Worm (Caenorhabditis elegans) whole organism, L1 larva: ENCODE data around the gene F35C11.4.

Source experiments
- C16A3.4 ChIP-seq: fragments of 150-350 bp; optimal IDR thresholded peaks from 2 replicates; lab custom pipeline; 2014; ENCODE audit warnings: missing biosample characterization, missing genetic modification characterization
- F16B12.6 ChIP-seq: fragments of 150-350 bp; optimal IDR thresholded peaks from 2 replicates; lab custom pipeline; 2014; ENCODE audit warnings: missing biosample characterization, missing genetic modification characterization
- Y116A8C.19 ChIP-seq: sonication (generic microtip); optimal IDR thresholded peaks from 2 replicates; lab custom pipeline; 2016; ENCODE audit warnings: missing compliant biosample characterization, missing genetic modification characterization, borderline replicate concordance
- aly-2 ChIP-seq: fragments of 150-350 bp; optimal IDR thresholded peaks from 2 replicates; lab custom pipeline; 2014; ENCODE audit warnings: missing biosample characterization, missing genetic modification characterization
- ama-1 ChIP-seq: fragments of 150-350 bp; optimal IDR thresholded peaks from 2 replicates; lab custom pipeline; 2014
- blmp-1 ChIP-seq: fragments of 150-350 bp; optimal IDR thresholded peaks from 2 replicates; lab custom pipeline; 2014; ENCODE audit warnings: missing biosample characterization, missing genetic modification characterization
- ceh-63 ChIP-seq: fragments of 200-800 bp; sonication (Bioruptor generic); optimal IDR thresholded peaks from 2 replicates; lab custom pipeline; 2018; ENCODE audit warnings: mild to moderate bottlenecking, missing genetic modification characterization, missing compliant biosample characterization
- ceh-82 ChIP-seq, 3 experiments: fragments of 150-350 bp in 1 of 3; sonication (generic microtip) in 2 of 3; optimal IDR thresholded peaks; 2 replicates each; lab custom pipeline; 2014 to 2017; ENCODE audit warnings: missing biosample characterization in 3 of 3, missing genetic modification characterization in 3 of 3
- ceh-88 ChIP-seq: fragments of 200-800 bp; sonication (Bioruptor generic); IDR thresholded peaks from 2 replicates; pipeline ENCODE4 v1.3.6; 2022; ENCODE audit warnings: missing genetic modification characterization, missing compliant biosample characterization
- ces-1 ChIP-seq: fragments of 150-350 bp; optimal IDR thresholded peaks from 2 replicates; lab custom pipeline; 2014; ENCODE audit warnings: missing biosample characterization, missing genetic modification reagents, missing genetic modification characterization
- dpl-1 ChIP-seq, 3 experiments: fragments of 150-350 bp in 2 of 3; sonication (generic microtip) in 1 of 3; optimal IDR thresholded peaks; 2 replicates each; lab custom pipeline; 2014 to 2017; ENCODE audit warnings: missing biosample characterization in 3 of 3, missing genetic modification characterization in 3 of 3, missing genetic modification reagents in 3 of 3
- efl-1 ChIP-seq, 4 experiments: fragments of 150-350 bp; optimal IDR thresholded peaks in 3 of 4; peaks in 1 of 4; 1 replicate in 1 of 4; 2 replicates in 3 of 4; lab custom pipeline; 2014; ENCODE audit warnings: missing biosample characterization in 2 of 4, missing genetic modification characterization in 2 of 4, missing genetic modification reagents in 2 of 4
- efl-3 ChIP-seq: fragments of 200-800 bp; sonication (Bioruptor generic); optimal IDR thresholded peaks from 2 replicates; lab custom pipeline; 2018; ENCODE audit warnings: mild to moderate bottlenecking, missing genetic modification characterization, missing compliant biosample characterization
- egl-13 ChIP-seq: sonication (generic microtip); optimal IDR thresholded peaks from 2 replicates; lab custom pipeline; 2016; ENCODE audit warnings: missing genotype, missing genetic modification reagents, missing genetic modification characterization, missing compliant biosample characterization
- elt-2 ChIP-seq: sonication (generic microtip); optimal IDR thresholded peaks from 2 replicates; lab custom pipeline; 2016; ENCODE audit warnings: missing genetic modification characterization, mild to moderate bottlenecking, inconsistent platforms, missing compliant biosample characterization, missing genetic modification reagents
- elt-3 ChIP-seq, 6 experiments: fragments of 150-350 bp in 1 of 6; sonication (generic microtip); optimal IDR thresholded peaks; 2 replicates each; lab custom pipeline; 2017 to 2018; ENCODE audit warnings: missing biosample characterization in 6 of 6, missing genetic modification characterization in 6 of 6, inconsistent platforms in 1 of 6
- fkh-10 ChIP-seq: sonication (generic microtip); optimal IDR thresholded peaks from 2 replicates; lab custom pipeline; 2017; ENCODE audit warnings: missing biosample characterization, missing genetic modification reagents, missing genetic modification characterization
- fkh-4 ChIP-seq: sonication (generic microtip); optimal IDR thresholded peaks from 2 replicates; lab custom pipeline; 2016; ENCODE audit warnings: missing compliant biosample characterization, missing genetic modification characterization, borderline replicate concordance
- fos-1 ChIP-seq: fragments of 150-350 bp; optimal IDR thresholded peaks from 2 replicates; lab custom pipeline; 2014; ENCODE audit warnings: missing biosample characterization, missing genetic modification characterization
- grh-1 ChIP-seq: fragments of 200-800 bp; sonication (Bioruptor generic); IDR thresholded peaks from 2 replicates; pipeline ENCODE4 v1.3.6; 2022; ENCODE audit warnings: missing genetic modification reagents, missing genetic modification characterization, missing compliant biosample characterization
- irx-1 ChIP-seq: sonication (generic microtip); optimal IDR thresholded peaks from 2 replicates; lab custom pipeline; 2016; ENCODE audit warnings: missing genetic modification characterization, missing compliant biosample characterization
- lin-13 ChIP-seq: fragments of 150-350 bp; optimal IDR thresholded peaks from 2 replicates; lab custom pipeline; 2014; ENCODE audit warnings: missing biosample characterization, missing genetic modification reagents, missing genetic modification characterization
- lin-14 ChIP-seq: fragments of 200-800 bp; sonication (Bioruptor generic); optimal IDR thresholded peaks from 2 replicates; lab custom pipeline; 2018; ENCODE audit warnings: mild to moderate bottlenecking, missing genetic modification characterization, moderate library complexity, missing compliant biosample characterization
- lin-35 ChIP-seq, 2 experiments: fragments of 150-350 bp; optimal IDR thresholded peaks; 2 replicates each; lab custom pipeline; 2014; ENCODE audit warnings: missing biosample characterization in 2 of 2, missing genetic modification characterization in 2 of 2, missing genetic modification reagents in 2 of 2
- lir-3 ChIP-seq: sonication (generic microtip); optimal IDR thresholded peaks from 2 replicates; lab custom pipeline; 2016; ENCODE audit warnings: mild to moderate bottlenecking, missing genetic modification characterization, moderate library complexity, missing compliant biosample characterization; ENCODE audit not compliant: poor library complexity
- lsy-2 ChIP-seq, 2 experiments: fragments of 150-350 bp; optimal IDR thresholded peaks; 2 replicates each; lab custom pipeline; 2014; ENCODE audit warnings: missing biosample characterization in 2 of 2, missing genetic modification characterization in 2 of 2
- mab-9 ChIP-seq: fragments of 200-800 bp; sonication (Bioruptor generic); IDR thresholded peaks from 2 replicates; pipeline ENCODE4 v1.3.6; 2022; ENCODE audit warnings: missing genetic modification reagents, missing genetic modification characterization, missing compliant biosample characterization
- nhr-11 ChIP-seq: fragments of 150-350 bp; optimal IDR thresholded peaks from 2 replicates; lab custom pipeline; 2014; ENCODE audit warnings: missing biosample characterization, missing genetic modification characterization
- nhr-20 ChIP-seq: sonication (generic microtip); optimal IDR thresholded peaks from 2 replicates; lab custom pipeline; 2016; ENCODE audit warnings: mild to moderate bottlenecking, missing genetic modification characterization, missing compliant biosample characterization
- nhr-28 ChIP-seq: fragments of 150-350 bp; optimal IDR thresholded peaks from 2 replicates; lab custom pipeline; 2014; ENCODE audit warnings: missing biosample characterization, missing genetic modification characterization
- nhr-47 ChIP-seq: sonication (generic microtip); optimal IDR thresholded peaks from 2 replicates; lab custom pipeline; 2016; ENCODE audit warnings: mild to moderate bottlenecking, missing genetic modification characterization, moderate library complexity, missing compliant biosample characterization
- nhr-77 ChIP-seq: fragments of 150-350 bp; optimal IDR thresholded peaks from 2 replicates; lab custom pipeline; 2014; ENCODE audit warnings: missing biosample characterization, missing genetic modification characterization
- nhr-85 ChIP-seq: sonication (generic microtip); peaks from one replicate; lab custom pipeline; 2016; ENCODE audit warnings: missing genetic modification characterization, inconsistent platforms, missing compliant biosample characterization
- nhr-90 ChIP-seq: sonication (generic microtip); optimal IDR thresholded peaks from 2 replicates; lab custom pipeline; 2016; ENCODE audit warnings: mild to moderate bottlenecking, missing genetic modification characterization, missing compliant biosample characterization; ENCODE audit not compliant: poor library complexity
- pag-3 ChIP-seq: sonication (generic microtip); optimal IDR thresholded peaks from 2 replicates; lab custom pipeline; 2017; ENCODE audit warnings: missing genetic modification characterization, mild to moderate bottlenecking, missing compliant biosample characterization, antibody characterized with exemption, borderline replicate concordance; ENCODE audit not compliant: insufficient read depth
- pax-3 ChIP-seq: fragments of 200-800 bp; sonication (Bioruptor generic); optimal IDR thresholded peaks from 2 replicates; lab custom pipeline; 2018; ENCODE audit warnings: mild to moderate bottlenecking, missing genetic modification characterization, moderate library complexity, missing compliant biosample characterization
- skn-1 ChIP-seq: fragments of 150-350 bp; optimal IDR thresholded peaks from 2 replicates; lab custom pipeline; 2014; ENCODE audit warnings: missing biosample characterization, missing genetic modification characterization
- snu-23 ChIP-seq: sonication (generic microtip); optimal IDR thresholded peaks from 2 replicates; lab custom pipeline; 2016; ENCODE audit warnings: missing genetic modification characterization, missing compliant biosample characterization
- sox-4 ChIP-seq: sonication (generic microtip); optimal IDR thresholded peaks from 2 replicates; lab custom pipeline; 2016; ENCODE audit warnings: missing genetic modification characterization, missing compliant biosample characterization
- sptf-1 ChIP-seq: fragments of 150-350 bp; optimal IDR thresholded peaks from 2 replicates; lab custom pipeline; 2014; ENCODE audit warnings: missing biosample characterization, missing genetic modification characterization
- tbx-2 ChIP-seq: sonication (generic microtip); optimal IDR thresholded peaks from 2 replicates; lab custom pipeline; 2016; ENCODE audit warnings: missing genetic modification characterization, missing compliant biosample characterization
- unc-130 ChIP-seq: fragments of 150-350 bp; optimal IDR thresholded peaks from 2 replicates; lab custom pipeline; 2017; ENCODE audit warnings: missing biosample characterization, missing genetic modification characterization, inconsistent platforms
- vab-15 ChIP-seq: sonication (generic microtip); optimal IDR thresholded peaks from 2 replicates; lab custom pipeline; 2017; ENCODE audit warnings: missing genotype, mild to moderate bottlenecking, missing genetic modification characterization, missing compliant biosample characterization
- ztf-4 ChIP-seq: fragments of 150-350 bp; optimal IDR thresholded peaks from 2 replicates; lab custom pipeline; 2014; ENCODE audit warnings: missing biosample characterization, missing genetic modification characterization

The F35C11.4 gene

ce11 chrII:8224623-8225022 is 24.2 kb upstream of the F35C11.4 start:
- TF ChIP-seq grh-1 (no peak), nhr-85 (peak; percentile 6), ceh-82 (tag; optimal IDR thresholded peaks at IDR 0.05; lab: Kevin White, UChicago) (no peak), irx-1 (tag; lab: Kevin White, UChicago) (no peak), vab-15 (tag; lab: Kevin White, UChicago) (no peak), elt-3 (tag; optimal IDR thresholded peaks at IDR 0.05; lab: Kevin White, UChicago) (peak in 1 of 6 experiments; percentile 4), blmp-1 (tag; lab: Kevin White, UChicago) (peak; percentile 85), lin-14 (GFP tag; lab: Kevin White, UChicago) (peak; percentile 23), fos-1 (tag; lab: Kevin White, UChicago) (no peak), efl-3 (no peak), nhr-90 (tag; lab: Kevin White, UChicago) (no peak), fkh-4 (tag; lab: Kevin White, UChicago) (no peak)

- TF ChIP-seq nhr-85 (peak; percentile 72), lsy-2 (tag; optimal IDR thresholded peaks at IDR 0.05; lab: Kevin White, UChicago) (peak in 1 of 2 experiments; percentile 24), nhr-20 (peak; percentile 29), mab-9 (GFP tag; lab: Robert Waterston, UW) (no peak), aly-2 (tag; lab: Kevin White, UChicago) (no peak)
Measured at ce11 chrII:8225347-8225746, 23.5 kb upstream of the F35C11.4 start.

DNA sequence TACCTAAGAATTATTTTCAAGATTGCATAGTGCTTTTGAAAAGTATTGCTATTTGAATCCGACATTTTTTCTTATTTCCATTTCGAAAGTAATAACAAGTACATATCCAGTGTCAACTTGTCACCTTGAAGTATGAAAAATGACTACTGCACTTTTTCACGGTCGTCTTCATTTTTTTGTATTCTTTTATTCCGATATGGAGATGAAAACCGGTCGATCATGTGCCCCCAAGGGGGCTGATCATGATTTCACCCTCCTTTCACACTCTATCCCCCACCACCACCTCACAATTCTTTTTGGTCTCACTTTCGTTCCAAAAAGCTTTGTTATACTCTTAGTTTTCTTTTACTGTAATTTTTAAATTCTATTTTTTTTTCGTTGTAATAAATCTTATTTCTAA is 22.9 kb upstream of the F35C11.4 start:
- TF ChIP-seq unc-130 (no peak), nhr-85 (peak; percentile 76), lin-35 (GFP tag; optimal IDR thresholded peaks at IDR 0.05; lab: Kevin White, UChicago) (peak in 1 of 2 experiments; percentile 24), efl-1 (optimal IDR thresholded peaks at IDR 0.05; lab: Kevin White, UChicago) (no peak), efl-1 (GFP tag; optimal IDR thresholded peaks at IDR 0.05 in 1 of 2; lab: Kevin White, UChicago) (no peak), pag-3 (tag; lab: Kevin White, UChicago) (no peak), nhr-20 (peak; percentile 16), snu-23 (GFP tag; lab: Kevin White, UChicago) (peak; percentile 6), nhr-11 (tag; lab: Kevin White, UChicago) (no peak), lin-14 (GFP tag; lab: Kevin White, UChicago) (peak; percentile 24), ceh-88 (GFP tag; lab: Robert Waterston, UW) (no peak), efl-3 (no peak), blmp-1 (tag; lab: Kevin White, UChicago) (peak; percentile 89), sptf-1 (tag; lab: Kevin White, UChicago) (no peak), elt-2 (tag; lab: Kevin White, UChicago) (no peak), ces-1 (GFP tag; lab: Kevin White, UChicago) (no peak), elt-3 (tag; optimal IDR thresholded peaks at IDR 0.05; lab: Kevin White, UChicago) (no peak), lin-13 (GFP tag; lab: Kevin White, UChicago) (no peak), ztf-4 (tag; lab: Kevin White, UChicago) (no peak), pax-3 (tag; lab: Kevin White, UChicago) (no peak), grh-1 (0 out of 2 replicates have a peak, but pooled peaks have one; percentile 16)

- no peak for TF ChIP-seq Y116A8C.19 (tag; lab: Kevin White, UChicago)
- TF ChIP-seq lir-3 = no peak
- no peak for TF ChIP-seq egl-13 (tag; lab: Kevin White, UChicago)
- TF ChIP-seq nhr-47 = no peak
- TF ChIP-seq nhr-11 (tag; lab: Kevin White, UChicago) = no peak
- TF ChIP-seq F16B12.6 (tag; lab: Kevin White, UChicago) = no peak
- TF ChIP-seq ceh-63 (GFP tag; lab: Kevin White, UChicago) = no peak
- TF ChIP-seq lin-35 (GFP tag; optimal IDR thresholded peaks at IDR 0.05; lab: Kevin White, UChicago) = peak in 1 of 2 experiments; percentile 16
- no peak for TF ChIP-seq nhr-77 (tag; lab: Kevin White, UChicago)
- no peak for TF ChIP-seq sox-4
- TF ChIP-seq nhr-90 (tag; lab: Kevin White, UChicago) = peak; percentile 23
- peak; percentile 9 for TF ChIP-seq snu-23 (GFP tag; lab: Kevin White, UChicago)
- no peak for TF ChIP-seq mab-9 (GFP tag; lab: Robert Waterston, UW)
- no peak for TF ChIP-seq pag-3 (tag; lab: Kevin White, UChicago)
- TF ChIP-seq C16A3.4 (tag; lab: Kevin White, UChicago) = no peak
- no peak for TF ChIP-seq nhr-28 (tag; lab: Kevin White, UChicago)
- peak in 1 of 2 experiments; percentile 1 for TF ChIP-seq efl-1 (optimal IDR thresholded peaks at IDR 0.05; lab: Kevin White, UChicago)
- TF ChIP-seq efl-1 (GFP tag; optimal IDR thresholded peaks at IDR 0.05 in 1 of 2; lab: Kevin White, UChicago) = no peak
- no peak for TF ChIP-seq skn-1 (tag; lab: Kevin White, UChicago)
- no peak for TF ChIP-seq dpl-1 (GFP tag; optimal IDR thresholded peaks at IDR 0.05; lab: Kevin White, UChicago)
- TF ChIP-seq lsy-2 (tag; optimal IDR thresholded peaks at IDR 0.05; lab: Kevin White, UChicago) = peak in 1 of 2 experiments; percentile 41
- TF ChIP-seq ama-1 (lab: Kevin White, UChicago) = no peak
- TF ChIP-seq fkh-10 (GFP tag; lab: Kevin White, UChicago) = no peak
- TF ChIP-seq nhr-20 = peak; percentile 47
- TF ChIP-seq tbx-2 = no peak
Measured at ce11 chrII:8226475-8226874, 22.3 kb upstream of the F35C11.4 start.
